Worm (Caenorhabditis elegans) whole organism, L2 larva: ENCODE results near the gene T22B3.3.

ENCODE experiments used
- R02D3.7 ChIP-seq: fragments of 150-350 bp; optimal IDR thresholded peaks from 2 replicates; lab custom pipeline; 2014; ENCODE audit warnings: missing biosample characterization, missing genetic modification characterization
- ZK546.5 ChIP-seq: sonication (generic microtip); optimal IDR thresholded peaks from 2 replicates; lab custom pipeline; 2017; ENCODE audit warnings: missing biosample characterization, missing genetic modification characterization
- alr-1 ChIP-seq: fragments of 150-350 bp; optimal IDR thresholded peaks from 2 replicates; lab custom pipeline; 2014; ENCODE audit warnings: missing biosample characterization, missing genetic modification characterization
- aly-2 ChIP-seq: fragments of 150-350 bp; optimal IDR thresholded peaks from 2 replicates; lab custom pipeline; 2014; ENCODE audit warnings: missing biosample characterization, missing genetic modification characterization
- ama-1 ChIP-seq: fragments of 150-350 bp; optimal IDR thresholded peaks from 2 replicates; lab custom pipeline; 2018; ENCODE audit warnings: inconsistent platforms
- blmp-1 ChIP-seq: sonication (generic microtip); optimal IDR thresholded peaks from 2 replicates; lab custom pipeline; 2017; ENCODE audit warnings: missing genetic modification characterization, mild to moderate bottlenecking, missing compliant biosample characterization, antibody characterized with exemption, moderate library complexity; ENCODE audit not compliant: insufficient read depth
- ceh-16 ChIP-seq: fragments of 150-350 bp; optimal IDR thresholded peaks from 2 replicates; lab custom pipeline; 2014; ENCODE audit warnings: missing biosample characterization, missing genetic modification characterization
- ceh-82 ChIP-seq: fragments of 150-350 bp; optimal IDR thresholded peaks from 2 replicates; lab custom pipeline; 2014; ENCODE audit warnings: missing biosample characterization, missing genetic modification characterization
- crh-2 ChIP-seq: sonication (generic microtip); optimal IDR thresholded peaks from 2 replicates; lab custom pipeline; 2017; ENCODE audit warnings: missing biosample characterization, missing genetic modification characterization
- egl-27 ChIP-seq: sonication (generic microtip); optimal IDR thresholded peaks from 3 replicates; lab custom pipeline; 2017; ENCODE audit warnings: missing biosample characterization, missing genetic modification reagents, missing genetic modification characterization
- elt-1 ChIP-seq: fragments of 150-350 bp; optimal IDR thresholded peaks from 2 replicates; lab custom pipeline; 2014; ENCODE audit warnings: missing biosample characterization, missing genetic modification characterization
- elt-3 ChIP-seq: sonication (generic microtip); optimal IDR thresholded peaks from 2 replicates; lab custom pipeline; 2017; ENCODE audit warnings: missing biosample characterization, missing genetic modification characterization
- gmeb-1 ChIP-seq: fragments of 150-350 bp; optimal IDR thresholded peaks from 2 replicates; lab custom pipeline; 2014; ENCODE audit warnings: missing biosample characterization, missing genetic modification characterization
- lin-11 ChIP-seq: fragments of 150-350 bp; sonication (generic microtip); optimal IDR thresholded peaks from 2 replicates; lab custom pipeline; 2014; ENCODE audit warnings: missing biosample characterization, missing genetic modification characterization, inconsistent platforms, mixed read lengths
- lsy-2 ChIP-seq, 2 experiments: fragments of 150-350 bp in 1 of 2; sonication (generic microtip) in 1 of 2; optimal IDR thresholded peaks; 2 replicates each; lab custom pipeline; 2014 to 2017; ENCODE audit warnings: missing biosample characterization in 2 of 2, missing genetic modification characterization in 2 of 2
- nhr-10 ChIP-seq: sonication (generic microtip); optimal IDR thresholded peaks from 2 replicates; lab custom pipeline; 2017; ENCODE audit warnings: missing biosample characterization, missing genetic modification characterization
- nhr-11 ChIP-seq: fragments of 150-350 bp; optimal IDR thresholded peaks from 2 replicates; lab custom pipeline; 2014; ENCODE audit warnings: missing biosample characterization, missing genetic modification characterization
- nhr-12 ChIP-seq: fragments of 150-350 bp; optimal IDR thresholded peaks from 2 replicates; lab custom pipeline; 2014; ENCODE audit warnings: missing biosample characterization, missing genetic modification characterization
- nhr-129 ChIP-seq: fragments of 150-350 bp; optimal IDR thresholded peaks from 2 replicates; lab custom pipeline; 2014; ENCODE audit warnings: missing biosample characterization, missing genetic modification characterization
- nhr-23 ChIP-seq: fragments of 150-350 bp; optimal IDR thresholded peaks from 2 replicates; lab custom pipeline; 2014; ENCODE audit warnings: missing biosample characterization, missing genetic modification reagents, missing genetic modification characterization
- nhr-6 ChIP-seq: fragments of 150-350 bp; optimal IDR thresholded peaks from 2 replicates; lab custom pipeline; 2014; ENCODE audit warnings: missing biosample characterization, missing genetic modification characterization
- sma-9 ChIP-seq, 2 experiments: fragments of 150-350 bp in 1 of 2; sonication (generic microtip) in 1 of 2; optimal IDR thresholded peaks; 2 replicates each; lab custom pipeline; 2014 to 2016; ENCODE audit warnings: missing genetic modification characterization in 2 of 2, mild to moderate bottlenecking in 1 of 2, missing biosample characterization in 1 of 2, missing compliant biosample characterization in 1 of 2, missing genetic modification reagents in 1 of 2, moderate library complexity in 1 of 2
- snpc-4 ChIP-seq: fragments of 150-350 bp; optimal IDR thresholded peaks from 2 replicates; lab custom pipeline; 2014; ENCODE audit warnings: missing biosample characterization, missing genetic modification characterization
- unc-55 ChIP-seq: fragments of 150-350 bp; sonication (generic microtip); optimal IDR thresholded peaks from 3 replicates; lab custom pipeline; 2014; ENCODE audit warnings: missing biosample characterization, missing genetic modification reagents, missing genetic modification characterization
- zag-1 ChIP-seq: fragments of 150-350 bp; optimal IDR thresholded peaks from 2 replicates; lab custom pipeline; 2014; ENCODE audit warnings: missing biosample characterization, missing genetic modification characterization
- ztf-11 ChIP-seq: sonication (generic microtip); optimal IDR thresholded peaks from 2 replicates; lab custom pipeline; 2017; ENCODE audit warnings: missing biosample characterization, missing genetic modification characterization
- ztf-4 ChIP-seq: fragments of 150-350 bp; optimal IDR thresholded peaks from 2 replicates; lab custom pipeline; 2014; ENCODE audit warnings: missing biosample characterization, missing genetic modification characterization

T22B3.3 gene

ce11 chrIV:11665010-11665409, 38.6 kb downstream of the T22B3.3 start, which contains the start of gene ZK809.9:
TSS of gene ZK809.9 (plus strand) at chrIV:11665310.
- no peak for TF ChIP-seq unc-55 (GFP tag; lab: Kevin White, UChicago)
- no peak for TF ChIP-seq lsy-2 (tag; optimal IDR thresholded peaks at IDR 0.05; lab: Kevin White, UChicago)
- TF ChIP-seq elt-1 (tag; lab: Kevin White, UChicago) = no peak
- no peak for TF ChIP-seq snpc-4
- TF ChIP-seq nhr-23 (tag; lab: Kevin White, UChicago) = no peak

- TF ChIP-seq egl-27 (tag; lab: Kevin White, UChicago) = no peak
- TF ChIP-seq lsy-2 (tag; optimal IDR thresholded peaks at IDR 0.05; lab: Kevin White, UChicago) = no peak
- TF ChIP-seq ceh-16 = no peak
- TF ChIP-seq nhr-11 (tag; lab: Kevin White, UChicago) = no peak
- TF ChIP-seq ceh-82 (tag; lab: Kevin White, UChicago) = no peak
- no peak for TF ChIP-seq ztf-11 (tag; lab: Kevin White, UChicago)
- TF ChIP-seq R02D3.7 (tag; lab: Kevin White, UChicago) = no peak
- TF ChIP-seq nhr-12 (tag; lab: Kevin White, UChicago) = no peak
- no peak for TF ChIP-seq elt-3
- no peak for TF ChIP-seq blmp-1 (tag; lab: Kevin White, UChicago)
- no peak for TF ChIP-seq nhr-6 (tag; lab: Kevin White, UChicago)
- TF ChIP-seq zag-1 (tag; lab: Kevin White, UChicago) = no peak
- no peak for TF ChIP-seq nhr-10 (tag; lab: Kevin White, UChicago)
- no peak for TF ChIP-seq nhr-129 (tag; lab: Kevin White, UChicago)
- no peak for TF ChIP-seq ama-1 (lab: Kevin White, UChicago)
- no peak for TF ChIP-seq ZK546.5 (tag; lab: Kevin White, UChicago)
Observed at ce11 chrIV:11659794-11660312, 43.7 kb downstream of the T22B3.3 start, which contains the start of gene ZK792.1. TSS of gene ZK792.1 (plus strand) at chrIV:11659844.

- TF ChIP-seq unc-55 (GFP tag; lab: Kevin White, UChicago) (peak; percentile 37), gmeb-1 (no peak), crh-2 (tag; lab: Kevin White, UChicago) (no peak), lin-11 (tag; lab: Kevin White, UChicago) (peak; percentile 16), ceh-16 (no peak), aly-2 (tag; lab: Kevin White, UChicago) (no peak), lsy-2 (tag; optimal IDR thresholded peaks at IDR 0.05; lab: Kevin White, UChicago) (peak in 1 of 2 experiments; percentile 23), ZK546.5 (tag; lab: Kevin White, UChicago) (no peak), ztf-4 (tag; lab: Kevin White, UChicago) (no peak), sma-9 (GFP tag; optimal IDR thresholded peaks at IDR 0.05; lab: Kevin White, UChicago) (no peak), sma-9 (tag; optimal IDR thresholded peaks at IDR 0.05; lab: Kevin White, UChicago) (no peak)
- TF ChIP-seq, all 48 proteins: peak for 3
Observed at ce11 chrIV:11656144-11656780, 47.3 kb downstream of the T22B3.3 start, which contains the start of gene ZK809.5. TSS of gene ZK809.5 (plus strand) at chrIV:11656730.

- TF ChIP-seq alr-1 (tag; lab: Kevin White, UChicago) (no peak), elt-1 (tag; lab: Kevin White, UChicago) (no peak), lsy-2 (tag; optimal IDR thresholded peaks at IDR 0.05; lab: Kevin White, UChicago) (peak in 1 of 2 experiments; percentile 4)
Observed at ce11 chrIV:11655370-11655769, 48.2 kb downstream of the T22B3.3 start, which contains the start of gene ent-1. TSS of gene ent-1 (minus strand) at chrIV:11655470.
